Fruit fly (Drosophila melanogaster): ENCODE results near the gene Phf5a.

dm6 chr2L:6462259-6462658, 28.4 kb downstream of the Phf5a start:
- no peak for TF ChIP-seq CG8478 (optimal IDR thresholded peaks at IDR 0.05)
- no peak for TF ChIP-seq CTCF (optimal IDR thresholded peaks at IDR 0.05)
